Fruit fly (Drosophila melanogaster): ENCODE measurements around the gene CG3226.

dm6 chrX:6688620-6689400 lies 34.8 kb upstream of the CG3226 start, which contains the start of gene CG3184:
- TF ChIP-seq ey (GFP tag; optimal IDR thresholded peaks at IDR 0.05) (no peak), usp (GFP tag; optimal IDR thresholded peaks at IDR 0.05) (no peak), OdsH (GFP tag; optimal IDR thresholded peaks at IDR 0.05) (no peak), rgr (GFP tag; optimal IDR thresholded peaks at IDR 0.05) (no peak), psq (GFP tag; optimal IDR thresholded peaks at IDR 0.05) (no peak), br (GFP tag; optimal IDR thresholded peaks at IDR 0.05) (no peak), Dfd (GFP tag; optimal IDR thresholded peaks at IDR 0.05) (no peak)
